Fruit fly (Drosophila melanogaster) whole organism, embryonic: ENCODE results near the gene Tyler.

Experiments used
- Antp ChIP-seq: fragments of 200-800 bp; sonication (Bioruptor generic); optimal IDR thresholded peaks from 3 replicates; lab custom pipeline; 2016; ENCODE audit warnings: missing biosample characterization, missing genetic modification characterization
- CG10209 ChIP-seq: fragments of 200-800 bp; sonication (Bioruptor generic); optimal IDR thresholded peaks from 3 replicates; lab custom pipeline; 2017; ENCODE audit warnings: missing biosample characterization, mild to moderate bottlenecking, missing genetic modification characterization, missing genetic modification reagents
- CG1024 ChIP-seq: fragments of 200-800 bp; sonication (Bioruptor generic); IDR thresholded peaks from 2 replicates; pipeline ENCODE4 v1.3.6; 2022; ENCODE audit warnings: missing biosample characterization, missing genetic modification characterization
- CG10431 ChIP-seq: fragments of 200-800 bp; sonication (Bioruptor generic); optimal IDR thresholded peaks from 3 replicates; lab custom pipeline; 2018; ENCODE audit warnings: missing biosample characterization, mild to moderate bottlenecking, missing genetic modification characterization
- CG10654 ChIP-seq: fragments of 200-800 bp; sonication (Bioruptor generic); optimal IDR thresholded peaks from 2 replicates; lab custom pipeline; 2016; ENCODE audit warnings: missing biosample characterization, missing genetic modification characterization
- CG11695 ChIP-seq: fragments of 200-800 bp; sonication (Bioruptor generic); IDR thresholded peaks from 3 replicates; pipeline ENCODE4 v1.3.6; 2022; ENCODE audit warnings: missing biosample characterization, missing genetic modification characterization
- CG11723 ChIP-seq: fragments of 200-800 bp; sonication (Bioruptor generic); optimal IDR thresholded peaks from 2 replicates; lab custom pipeline; 2017; ENCODE audit warnings: missing biosample characterization, mild to moderate bottlenecking, missing genetic modification characterization
- CG12155 ChIP-seq: fragments of 200-800 bp; sonication (Bioruptor generic); optimal IDR thresholded peaks from 3 replicates; lab custom pipeline; 2016; ENCODE audit warnings: missing biosample characterization, missing genetic modification characterization
- CG1233 ChIP-seq: fragments of 200-800 bp; sonication (Bioruptor generic); optimal IDR thresholded peaks from 4 replicates; lab custom pipeline; 2018; ENCODE audit warnings: missing biosample characterization, mild to moderate bottlenecking, missing genetic modification characterization
- CG13296 ChIP-seq: fragments of 200-800 bp; sonication (Bioruptor generic); optimal IDR thresholded peaks from 3 replicates; lab custom pipeline; 2018; ENCODE audit warnings: missing biosample characterization, mild to moderate bottlenecking, missing genetic modification characterization
- CG13424 ChIP-seq: fragments of 200-800 bp; sonication (Bioruptor generic); optimal IDR thresholded peaks from 2 replicates; lab custom pipeline; 2019; ENCODE audit warnings: missing biosample characterization, mild to moderate bottlenecking, missing genetic modification characterization, moderate library complexity
- CG15011 ChIP-seq: fragments of 200-800 bp; sonication (Bioruptor generic); optimal IDR thresholded peaks from 3 replicates; lab custom pipeline; 2018; ENCODE audit warnings: missing biosample characterization, mild to moderate bottlenecking, missing genetic modification characterization
- CG2129 ChIP-seq: fragments of 200-800 bp; sonication (Bioruptor generic); IDR thresholded peaks from 2 replicates; pipeline ENCODE4 v1.3.6; 2022; ENCODE audit warnings: missing biosample characterization, missing genetic modification characterization; ENCODE audit not compliant: partially characterized antibody
- CG34224 ChIP-seq: fragments of 200-800 bp; sonication (Bioruptor generic); IDR thresholded peaks from 3 replicates; pipeline ENCODE4 v1.3.6; 2022; ENCODE audit warnings: missing biosample characterization, missing genetic modification characterization; ENCODE audit not compliant: partially characterized antibody
- CG4328 ChIP-seq: fragments of 200-800 bp; sonication (Bioruptor generic); optimal IDR thresholded peaks from 3 replicates; lab custom pipeline; 2017; ENCODE audit warnings: missing biosample characterization, missing genetic modification reagents, missing genetic modification characterization
- CG4360 ChIP-seq: fragments of 200-800 bp; sonication (Bioruptor generic); IDR thresholded peaks from 2 replicates; pipeline ENCODE4 v1.3.6; 2022; ENCODE audit warnings: missing biosample characterization, missing genetic modification characterization
- CG5180 ChIP-seq: fragments of 200-800 bp; sonication (Bioruptor generic); optimal IDR thresholded peaks from 3 replicates; lab custom pipeline; 2017; ENCODE audit warnings: missing biosample characterization, missing genetic modification characterization, mild to moderate bottlenecking, moderate library complexity, missing genetic modification reagents
- CG6254 ChIP-seq: fragments of 200-800 bp; sonication (Bioruptor generic); optimal IDR thresholded peaks from 3 replicates; lab custom pipeline; 2017; ENCODE audit warnings: mild to moderate bottlenecking, missing biosample characterization, missing genetic modification reagents, missing genetic modification characterization
- CG7839 ChIP-seq: fragments of 200-800 bp; sonication (Bioruptor generic); optimal IDR thresholded peaks from 3 replicates; lab custom pipeline; 2018; ENCODE audit warnings: missing biosample characterization, mild to moderate bottlenecking, missing genetic modification characterization, moderate library complexity
- CG7928 ChIP-seq: fragments of 200-800 bp; sonication (Bioruptor generic); optimal IDR thresholded peaks from 2 replicates; lab custom pipeline; 2017; ENCODE audit warnings: missing biosample characterization, mild to moderate bottlenecking, missing genetic modification characterization
- CG8089 ChIP-seq: fragments of 200-800 bp; sonication (Bioruptor generic); optimal IDR thresholded peaks from 3 replicates; lab custom pipeline; 2016; ENCODE audit warnings: missing biosample characterization, missing genetic modification characterization
- CG8765 ChIP-seq: fragments of 200-800 bp; sonication (Bioruptor generic); IDR thresholded peaks from 2 replicates; pipeline ENCODE4 v1.3.6; 2022; ENCODE audit warnings: missing biosample characterization, missing genetic modification characterization
- CG9437 ChIP-seq: fragments of 200-800 bp; sonication (Bioruptor generic); optimal IDR thresholded peaks from 2 replicates; lab custom pipeline; 2018; ENCODE audit warnings: missing biosample characterization, mild to moderate bottlenecking, missing genetic modification characterization
- CG9609 ChIP-seq: fragments of 200-800 bp; sonication (Bioruptor generic); optimal IDR thresholded peaks from 3 replicates; lab custom pipeline; 2016; ENCODE audit warnings: missing biosample characterization, missing genetic modification characterization
- Chrac-16 ChIP-seq: fragments of 200-800 bp; sonication (Bioruptor generic); optimal IDR thresholded peaks from 3 replicates; lab custom pipeline; 2016; ENCODE audit warnings: missing biosample characterization, missing genetic modification characterization
- Deaf1 ChIP-seq: fragments of 200-800 bp; optimal IDR thresholded peaks from 3 replicates; lab custom pipeline; 2019; ENCODE audit warnings: missing biosample characterization, mild to moderate bottlenecking, missing genetic modification characterization, moderate library complexity
- Doc2 ChIP-seq: fragments of 200-800 bp; sonication (Bioruptor generic); IDR thresholded peaks from 2 replicates; pipeline ENCODE4 v1.3.6; 2022; ENCODE audit warnings: missing biosample characterization, missing genetic modification characterization
- HLH3B ChIP-seq: fragments of 200-800 bp; sonication (Bioruptor generic); IDR thresholded peaks from 2 replicates; pipeline ENCODE4 v1.3.6; 2022; ENCODE audit warnings: missing biosample characterization, missing genetic modification characterization
- Hr3 ChIP-seq: fragments of 200-800 bp; sonication (Bioruptor generic); optimal IDR thresholded peaks from 3 replicates; lab custom pipeline; 2016; ENCODE audit warnings: missing biosample characterization, missing genetic modification characterization
- Hr51 ChIP-seq, 2 experiments: fragments of 200-800 bp; sonication (Bioruptor generic); optimal IDR thresholded peaks; 2 replicates in 1 of 2; 3 replicates in 1 of 2; lab custom pipeline; 2016 to 2018; ENCODE audit warnings: missing biosample characterization in 2 of 2, missing genetic modification characterization in 2 of 2, mild to moderate bottlenecking in 1 of 2, moderate library complexity in 1 of 2
- NC2β ChIP-seq: fragments of 200-800 bp; sonication (Bioruptor generic); optimal IDR thresholded peaks from 2 replicates; lab custom pipeline; 2016; ENCODE audit warnings: missing biosample characterization, missing genetic modification characterization
- Sry-δ ChIP-seq: fragments of 200-800 bp; sonication (Bioruptor generic); optimal IDR thresholded peaks from 2 replicates; lab custom pipeline; 2016; ENCODE audit warnings: missing biosample characterization, missing genetic modification characterization
- YL-1 ChIP-seq: fragments of 200-800 bp; sonication (Bioruptor generic); optimal IDR thresholded peaks from 3 replicates; lab custom pipeline; 2017; ENCODE audit warnings: missing biosample characterization, mild to moderate bottlenecking, missing genetic modification characterization
- ap ChIP-seq: fragments of 200-800 bp; sonication (Bioruptor generic); IDR thresholded peaks from 2 replicates; pipeline ENCODE4 v1.3.6; 2022; ENCODE audit warnings: missing biosample characterization, missing genetic modification characterization
- bbx ChIP-seq: fragments of 200-800 bp; sonication (Bioruptor generic); IDR thresholded peaks from 2 replicates; pipeline ENCODE4 v1.3.6; 2022; ENCODE audit warnings: missing biosample characterization, missing genetic modification characterization; ENCODE audit not compliant: partially characterized antibody
- bcd ChIP-seq: fragments of 200-800 bp; sonication (Bioruptor generic); optimal IDR thresholded peaks from 2 replicates; lab custom pipeline; 2017; ENCODE audit warnings: missing biosample characterization, mild to moderate bottlenecking, missing genetic modification characterization
- bigmax ChIP-seq: fragments of 200-800 bp; sonication (Bioruptor generic); optimal IDR thresholded peaks from 2 replicates; lab custom pipeline; 2018; ENCODE audit warnings: missing biosample characterization, mild to moderate bottlenecking, missing genetic modification characterization
- danr ChIP-seq: fragments of 200-800 bp; sonication (Bioruptor generic); IDR thresholded peaks from 2 replicates; pipeline ENCODE4 v1.3.6; 2022; ENCODE audit warnings: missing biosample characterization, missing genetic modification characterization
- fd102C ChIP-seq: fragments of 200-800 bp; sonication (Bioruptor generic); optimal IDR thresholded peaks from 2 replicates; lab custom pipeline; 2018; ENCODE audit warnings: missing biosample characterization, mild to moderate bottlenecking, missing genetic modification characterization, moderate library complexity
- fu2 ChIP-seq: fragments of 200-800 bp; sonication (Bioruptor generic); optimal IDR thresholded peaks from 2 replicates; lab custom pipeline; 2016; ENCODE audit warnings: missing biosample characterization, missing genetic modification characterization
- hkb ChIP-seq, 2 experiments: fragments of 200-800 bp in 1 of 2; fragments of >200 bp in 1 of 2; sonication (Bioruptor generic) in 1 of 2; IDR thresholded peaks in 1 of 2; optimal IDR thresholded peaks in 1 of 2; 2 replicates each; pipeline versions ENCODE4 v1.3.6 to Lab custom; 2017 to 2022; ENCODE audit warnings: missing biosample characterization in 1 of 2, missing genetic modification characterization in 1 of 2
- jing ChIP-seq: fragments of 200-800 bp; sonication (Bioruptor generic); optimal IDR thresholded peaks from 2 replicates; lab custom pipeline; 2018; ENCODE audit warnings: missing biosample characterization, mild to moderate bottlenecking, missing genetic modification characterization
- jumu ChIP-seq: fragments of 200-800 bp; sonication (Bioruptor generic); optimal IDR thresholded peaks from 3 replicates; lab custom pipeline; 2016; ENCODE audit warnings: missing biosample characterization, missing genetic modification characterization
- kni ChIP-seq: fragments of 200-800 bp; sonication (Bioruptor generic); optimal IDR thresholded peaks from 3 replicates; lab custom pipeline; 2017; ENCODE audit warnings: mild to moderate bottlenecking, missing biosample characterization, missing genetic modification reagents, missing genetic modification characterization
- lola ChIP-seq, 3 experiments: fragments of >200 bp in 2 of 3; fragments of 200-800 bp in 1 of 3; sonication (Bioruptor generic) in 1 of 3; optimal IDR thresholded peaks; 2 replicates each; lab custom pipeline; 2017 to 2019; ENCODE audit warnings: missing biosample characterization in 3 of 3, missing genetic modification characterization in 3 of 3, mild to moderate bottlenecking in 1 of 3, moderate library complexity in 1 of 3
- ranshi ChIP-seq: fragments of 200-800 bp; sonication (Bioruptor generic); IDR thresholded peaks from 2 replicates; pipeline ENCODE4 v1.3.6; 2022; ENCODE audit warnings: missing biosample characterization, missing genetic modification characterization
- row ChIP-seq: fragments of 200-800 bp; sonication (Bioruptor generic); IDR thresholded peaks from 3 replicates; pipeline ENCODE4 v1.3.6; 2022; ENCODE audit warnings: missing biosample characterization, missing genetic modification characterization
- toy ChIP-seq: fragments of 200-800 bp; sonication (Bioruptor generic); IDR thresholded peaks from 2 replicates; pipeline ENCODE4 v1.3.6; 2022; ENCODE audit warnings: missing biosample characterization, missing genetic modification characterization
- wek ChIP-seq: fragments of 200-800 bp; sonication (Bioruptor generic); optimal IDR thresholded peaks from 3 replicates; lab custom pipeline; 2018; ENCODE audit warnings: missing biosample characterization, mild to moderate bottlenecking, missing genetic modification characterization, moderate library complexity

The Tyler gene

dm6 chrX:19663859-19664728 lies 52.8 kb downstream of the Tyler start, which contains the start of the genes CG14223 and Ssu72 (continued):
- TF ChIP-seq jumu (GFP tag; lab: Kevin White, UChicago), result no peak
- TF ChIP-seq CG11695, result no peak
- no peak for TF ChIP-seq jing (GFP tag; lab: Kevin White, UChicago)
- TF ChIP-seq CG2129 (GFP tag; lab: Robert Waterston, UW), result peak; percentile 71
- TF ChIP-seq CG9437, result no peak
- TF ChIP-seq CG4360 (GFP tag; lab: Robert Waterston, UW), result no peak
- no peak for TF ChIP-seq bcd (GFP tag; lab: Kevin White, UChicago)
- no peak for TF ChIP-seq ranshi
- no peak for TF ChIP-seq Doc2 (GFP tag; lab: Robert Waterston, UW)
- TF ChIP-seq CG12155, result no peak
- TF ChIP-seq CG5180, result no peak
- TF ChIP-seq fu2 (GFP tag; lab: Kevin White, UChicago), result no peak
- TF ChIP-seq row (GFP tag; lab: Robert Waterston, UW), result peak; percentile 34
- TF ChIP-seq wek (GFP tag; lab: Kevin White, UChicago), result no peak
- TF ChIP-seq CG34224 (GFP tag; lab: Robert Waterston, UW), result peak; percentile 75
- no peak for TF ChIP-seq bigmax (GFP tag; lab: Kevin White, UChicago)
- TF ChIP-seq YL-1 (GFP tag; lab: Kevin White, UChicago), result peak; percentile 21
- no peak for TF ChIP-seq CG15011 (GFP tag; lab: Kevin White, UChicago)
- peak; percentile 78 for TF ChIP-seq Sry-δ
- TF ChIP-seq lola (GFP tag; optimal IDR thresholded peaks at IDR 0.05; lab: Kevin White, UChicago), result no peak
- TF ChIP-seq toy (GFP tag; lab: Robert Waterston, UW), result no peak
- TF ChIP-seq CG8765 (GFP tag; lab: Robert Waterston, UW), result no peak
- no peak for TF ChIP-seq CG10209 (GFP tag; lab: Kevin White, UChicago)
- TF ChIP-seq Chrac-16 (GFP tag; lab: Kevin White, UChicago), result no peak
- no peak for TF ChIP-seq CG10654 (GFP tag; lab: Kevin White, UChicago)
- no peak for TF ChIP-seq fd102C
- no peak for TF ChIP-seq danr
- peak; percentile 83 for TF ChIP-seq bbx (GFP tag; lab: Robert Waterston, UW)
- TF ChIP-seq CG6254 (GFP tag; lab: Kevin White, UChicago), result no peak
- TF ChIP-seq CG1024 (GFP tag; lab: Robert Waterston, UW), result no peak
- no peak for TF ChIP-seq kni (GFP tag; lab: Kevin White, UChicago)
- TF ChIP-seq CG1233 (GFP tag; lab: Kevin White, UChicago), result no peak
- no peak for TF ChIP-seq Deaf1
- TF ChIP-seq CG13296, result no peak
- TF ChIP-seq CG9609 (GFP tag; lab: Kevin White, UChicago), result no peak
- TF ChIP-seq Hr51 (GFP tag; optimal IDR thresholded peaks at IDR 0.05; lab: Kevin White, UChicago), result no peak
- TF ChIP-seq hkb (optimal IDR thresholded peaks at IDR 0.05; lab: Kevin White, UChicago), result no peak
- TF ChIP-seq hkb (GFP tag; IDR thresholded peaks at IDR 0.05; lab: Robert Waterston, UW), result no peak
- no peak for TF ChIP-seq ap (GFP tag; lab: Robert Waterston, UW)
- no peak for TF ChIP-seq CG11723
- no peak for TF ChIP-seq CG7928 (GFP tag; lab: Kevin White, UChicago)
- TF ChIP-seq Antp (GFP tag; lab: Kevin White, UChicago), result no peak
- no peak for TF ChIP-seq HLH3B (GFP tag; lab: Robert Waterston, UW)
- no peak for TF ChIP-seq CG4328
- no peak for TF ChIP-seq CG10431 (GFP tag; lab: Kevin White, UChicago)
- no peak for TF ChIP-seq CG7839 (tag; lab: Kevin White, UChicago)
- TF ChIP-seq NC2β (GFP tag; lab: Kevin White, UChicago), result no peak
- no peak for TF ChIP-seq CG13424 (tag; lab: Kevin White, UChicago)
- TF ChIP-seq CG8089 (GFP tag; lab: Kevin White, UChicago), result no peak
- TF ChIP-seq Hr3 (GFP tag; lab: Kevin White, UChicago), result no peak
